Worm (Caenorhabditis elegans): ENCODE results near the gene cyn-6.

The cyn-6 gene

ce11 chrIII:783254-783753 lies 10.1 kb downstream of the cyn-6 start, which contains the start of the genes dagl-2 and ppm-1.G:
TSS of gene dagl-2 (minus strand) at chrIII:783305.
TSS of gene ppm-1.G (plus strand) at chrIII:783703.
- TF ChIP-seq lin-11 (tag; optimal IDR thresholded peaks at IDR 0.05) (no peak), sdc-2 (tag; optimal IDR thresholded peaks at IDR 0.05) (peak; percentile 23), rnt-1 (tag; optimal IDR thresholded peaks at IDR 0.05) (peak; percentile 37), unc-3 (GFP tag; conservative IDR thresholded peaks at IDR 0.05) (0 out of 2 replicates have a peak, but pooled peaks have one; percentile 36), unc-3 (tag; optimal IDR thresholded peaks at IDR 0.05) (peak; percentile 23), pqm-1 (tag; optimal IDR thresholded peaks at IDR 0.05) (peak; percentile 7), fax-1 (tag; optimal IDR thresholded peaks at IDR 0.05) (peak; percentile 59), tbx-7 (tag; optimal IDR thresholded peaks at IDR 0.05) (peak; percentile 53), zip-5 (tag; optimal IDR thresholded peaks at IDR 0.05) (peak; percentile 55), ceh-14 (tag; optimal IDR thresholded peaks at IDR 0.05) (peak; percentile 86), syd-9 (tag; optimal IDR thresholded peaks at IDR 0.05) (no peak), nfya-1 (tag; optimal IDR thresholded peaks at IDR 0.05) (peak; percentile 42), eyg-1 (tag; optimal IDR thresholded peaks at IDR 0.05) (no peak), nhr-232 (tag; optimal IDR thresholded peaks at IDR 0.05) (no peak), C08G9.2 (tag; optimal IDR thresholded peaks at IDR 0.05) (peak; percentile 81), madf-2 (tag; optimal IDR thresholded peaks at IDR 0.05) (no peak), tbx-2 (tag; optimal IDR thresholded peaks at IDR 0.05) (peak; percentile 84), hlh-6 (tag; optimal IDR thresholded peaks at IDR 0.05) (no peak), ahr-1 (tag; optimal IDR thresholded peaks at IDR 0.05) (no peak), ceh-31 (tag; optimal IDR thresholded peaks at IDR 0.05) (peak; percentile 92), ref-2 (tag; optimal IDR thresholded peaks at IDR 0.05) (peak; percentile 64), unc-86 (tag; optimal IDR thresholded peaks at IDR 0.05) (peak; percentile 0), ceh-6 (GFP tag; optimal IDR thresholded peaks at IDR 0.05) (no peak), dve-1 (tag; optimal IDR thresholded peaks at IDR 0.05) (no peak), elt-2 (tag; optimal IDR thresholded peaks at IDR 0.05) (peak; percentile 71), ceh-18 (tag; optimal IDR thresholded peaks at IDR 0.05) (peak; percentile 11), C38D4.7 (GFP tag; optimal IDR thresholded peaks at IDR 0.05) (no peak), unc-42 (tag; optimal IDR thresholded peaks at IDR 0.05) (peak; percentile 94), pax-1 (tag; optimal IDR thresholded peaks at IDR 0.05) (peak; percentile 41), lim-6 (tag; optimal IDR thresholded peaks at IDR 0.05) (peak; percentile 39), mec-3 (tag; optimal IDR thresholded peaks at IDR 0.05; ENCODE audit: borderline replicate concordance) (no peak), hlh-30 (tag; optimal IDR thresholded peaks at IDR 0.05; ENCODE audit: insufficient read depth) (no peak), gmeb-2 (tag; optimal IDR thresholded peaks at IDR 0.05) (no peak), ceh-34 (tag; optimal IDR thresholded peaks at IDR 0.05) (no peak), F13H6.1 (tag; optimal IDR thresholded peaks at IDR 0.05) (peak; percentile 1), hlh-8 (tag; optimal IDR thresholded peaks at IDR 0.05) (peak; percentile 42), ceh-2 (tag; optimal IDR thresholded peaks at IDR 0.05) (peak; percentile 74), ets-4 (tag; optimal IDR thresholded peaks at IDR 0.05) (peak; percentile 63)

ce11 chrIII:789604-790003 lies 16.4 kb downstream of the cyn-6 start:
- TF ChIP-seq pax-1 (tag; optimal IDR thresholded peaks at IDR 0.05) (peak; percentile 17), npax-4 (tag; optimal IDR thresholded peaks at IDR 0.05) (no peak)

DNA sequence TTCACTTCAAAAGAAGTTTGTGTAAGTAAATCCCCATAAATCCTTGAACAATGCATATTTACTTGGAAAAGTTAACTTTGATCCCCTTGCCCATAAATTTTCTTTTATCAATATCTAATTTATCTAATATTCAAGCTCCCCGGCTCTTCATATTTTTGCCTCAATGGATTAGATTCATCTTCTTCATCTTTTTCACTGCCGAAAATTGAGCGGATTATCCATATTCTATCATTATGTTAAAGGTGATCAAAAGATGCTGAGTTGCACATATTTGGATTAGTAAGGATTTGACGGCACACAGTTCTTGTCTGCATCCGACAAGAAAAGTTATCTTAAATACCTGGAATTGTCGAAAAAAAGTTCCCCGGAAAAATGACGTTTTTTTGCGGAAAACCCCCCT lies 17.4 kb downstream of the cyn-6 start:
- TF ChIP-seq unc-86 (tag; optimal IDR thresholded peaks at IDR 0.05), result no peak
- no peak for TF ChIP-seq fkh-10 (GFP tag; optimal IDR thresholded peaks at IDR 0.05)
- no peak for TF ChIP-seq F13H6.1 (tag; optimal IDR thresholded peaks at IDR 0.05)
- no peak for TF ChIP-seq pag-3 (tag; optimal IDR thresholded peaks at IDR 0.05; ENCODE audit: borderline replicate concordance)
- TF ChIP-seq ceh-14 (tag; optimal IDR thresholded peaks at IDR 0.05), result no peak
- TF ChIP-seq pha-2 (tag; optimal IDR thresholded peaks at IDR 0.05), result no peak
- TF ChIP-seq T23F11.4 (GFP tag; optimal IDR thresholded peaks at IDR 0.05), result no peak
- no peak for TF ChIP-seq ttx-3 (tag; optimal IDR thresholded peaks at IDR 0.05)
- no peak for TF ChIP-seq ahr-1 (tag; optimal IDR thresholded peaks at IDR 0.05)
- no peak for TF ChIP-seq ceh-48 (tag; optimal IDR thresholded peaks at IDR 0.05)
- TF ChIP-seq che-1 (tag; optimal IDR thresholded peaks at IDR 0.05), result no peak
- TF ChIP-seq madf-2 (tag; optimal IDR thresholded peaks at IDR 0.05), result no peak
- no peak for TF ChIP-seq mec-3 (tag; optimal IDR thresholded peaks at IDR 0.05; ENCODE audit: borderline replicate concordance)

Measured in whole organism, late embryonic.